Fruit fly (Drosophila melanogaster): ENCODE data around the gene baz.

baz gene

dm6 chrX:17218232-17218951, 58.6 kb downstream of the baz start, which contains the start of gene CG12998:
Gene CG12998 (plus strand): TSS chrX:17218667.
- TF ChIP-seq CTCF (optimal IDR thresholded peaks at IDR 0.05) (no peak), CG8478 (optimal IDR thresholded peaks at IDR 0.05) (no peak)

DNA sequence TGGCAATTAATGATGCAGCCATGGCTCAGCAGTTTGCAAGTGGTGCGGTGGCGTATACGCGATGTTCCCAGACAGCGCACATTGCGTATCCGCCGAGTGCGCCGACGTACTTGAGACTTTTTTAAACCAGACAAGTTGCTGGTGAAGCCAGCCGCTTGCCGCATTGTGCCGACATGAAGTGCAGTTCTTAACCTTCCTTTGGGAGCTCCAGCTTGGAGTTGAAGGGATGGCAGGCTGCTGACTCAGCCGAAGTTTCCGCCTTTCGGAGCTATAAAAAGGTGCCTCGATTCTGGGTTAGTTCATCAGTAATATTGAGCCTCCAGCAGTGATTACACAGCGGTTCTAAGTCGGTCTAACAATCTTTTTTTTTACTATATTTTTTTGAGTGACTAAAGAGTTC, 61.3 kb downstream of the baz start, which contains the start of gene CG5172:
TSS of gene CG5172 (plus strand) at position 301 of the 400 bp plus-strand sequence.
- TF ChIP-seq CTCF (optimal IDR thresholded peaks at IDR 0.05): no peak
- TF ChIP-seq CG8478 (optimal IDR thresholded peaks at IDR 0.05): no peak

DNA sequence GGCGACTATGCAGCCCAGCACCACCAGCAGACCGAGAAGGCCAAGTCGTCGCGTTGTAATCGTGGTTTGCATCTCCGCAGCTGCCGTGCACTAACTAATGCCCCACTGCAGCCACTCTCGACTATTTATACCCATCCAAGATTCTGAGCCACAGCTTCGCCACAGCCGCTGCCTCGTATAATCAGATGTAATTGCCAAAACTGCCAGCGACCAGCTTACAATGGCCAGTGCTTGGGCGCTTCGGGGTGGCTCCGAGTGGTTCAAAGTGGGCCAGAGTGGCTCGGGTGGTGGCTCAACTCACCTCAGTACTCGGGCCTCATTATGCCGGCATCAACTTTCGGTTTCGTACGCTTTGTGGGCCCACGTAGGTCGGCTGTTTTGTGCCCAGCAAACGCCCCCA, 63.9 kb downstream of the baz start, which contains the start of gene CG34327:
TSS of gene CG34327 (minus strand) at position 101 of the 400 bp plus-strand sequence.
- TF ChIP-seq CTCF (optimal IDR thresholded peaks at IDR 0.05): no peak

DNA sequence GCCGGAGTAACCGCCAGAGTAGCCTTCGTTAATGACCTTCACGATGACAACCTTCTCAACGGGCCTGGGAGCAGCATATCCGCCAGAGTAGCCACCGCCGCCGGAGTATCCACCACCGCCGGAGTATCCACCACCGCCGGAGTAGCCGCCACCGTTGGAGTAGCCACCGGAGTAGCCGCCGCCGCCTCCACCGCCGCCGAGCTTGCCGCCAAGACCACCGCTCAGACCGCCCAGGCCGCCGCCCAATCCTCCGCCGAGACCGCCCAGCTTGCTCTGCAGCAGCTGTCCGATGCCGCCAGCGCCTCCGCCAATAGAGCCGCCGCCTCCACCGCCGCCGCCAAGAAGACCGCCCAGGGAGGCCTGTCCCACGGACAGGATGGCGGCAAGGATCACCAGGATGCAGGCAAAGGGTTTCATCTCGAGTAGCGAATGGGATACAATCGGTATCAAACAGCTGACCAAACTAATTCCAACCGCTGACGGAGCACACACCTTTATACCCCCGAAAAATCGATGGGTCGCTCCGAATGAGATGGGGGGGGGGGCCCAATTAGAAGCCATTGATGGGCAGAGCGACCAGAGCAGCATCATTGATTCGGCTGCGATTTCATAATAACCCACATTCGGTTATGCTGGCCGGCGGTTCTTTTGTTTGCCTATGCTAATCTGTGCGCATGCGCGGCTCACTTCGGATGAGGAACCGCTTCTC, 66.3 kb downstream of the baz start:
- TF ChIP-seq CTCF (optimal IDR thresholded peaks at IDR 0.05) (no peak), CG8478 (optimal IDR thresholded peaks at IDR 0.05) (no peak)

- TF ChIP-seq CTCF (optimal IDR thresholded peaks at IDR 0.05) (no peak), CG8478 (optimal IDR thresholded peaks at IDR 0.05) (no peak)
Measured at dm6 chrX:17226681-17227019, 66.8 kb downstream of the baz start, which contains the start of gene CG10598. Gene CG10598 (minus strand): TSS chrX:17226867.

- TF ChIP-seq CG8478 (optimal IDR thresholded peaks at IDR 0.05) (no peak), CTCF (optimal IDR thresholded peaks at IDR 0.05) (no peak)
Measured at dm6 chrX:17227462-17227861, 67.7 kb downstream of the baz start.

- TF ChIP-seq CTCF (optimal IDR thresholded peaks at IDR 0.05) (peak; percentile 51 to 62), CG8478 (optimal IDR thresholded peaks at IDR 0.05) (no peak)
Measured at dm6 chrX:17229475-17230169, 69.8 kb downstream of the baz start.

- TF ChIP-seq CG8478 (optimal IDR thresholded peaks at IDR 0.05) (no peak), CTCF (optimal IDR thresholded peaks at IDR 0.05) (no peak)
Measured at dm6 chrX:17230944-17231343, 71.1 kb downstream of the baz start, which contains the start of gene CG10597. Gene CG10597 (minus strand): TSS chrX:17231044.

DNA sequence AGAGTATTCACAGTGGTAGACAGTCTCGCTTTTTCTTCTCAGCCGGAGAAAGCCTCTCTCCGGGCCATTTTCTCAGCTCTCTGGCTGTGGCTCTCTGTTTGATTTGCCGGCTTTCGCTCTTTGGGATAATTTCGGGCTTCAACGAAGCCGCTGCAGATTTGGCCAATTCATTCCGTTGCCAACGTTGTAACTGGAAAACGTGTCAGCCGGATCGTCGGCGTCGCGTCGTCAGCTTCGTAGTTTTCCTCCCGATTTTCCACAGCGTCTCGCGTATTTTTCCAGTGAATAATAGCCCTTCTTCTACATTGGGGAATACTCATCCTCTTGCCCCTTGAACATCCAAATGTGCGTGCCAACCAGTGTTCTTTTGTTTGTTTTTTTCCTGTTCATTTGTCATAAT, 72.8 kb downstream of the baz start, which contains the start of gene f:
TSS of gene f (plus strand) at position 301 of the 400 bp plus-strand sequence.
- TF ChIP-seq CG8478 (optimal IDR thresholded peaks at IDR 0.05) (no peak), CTCF (optimal IDR thresholded peaks at IDR 0.05) (no peak)

- TF ChIP-seq CG8478 (optimal IDR thresholded peaks at IDR 0.05): no peak
- TF ChIP-seq CTCF (optimal IDR thresholded peaks at IDR 0.05): no peak
Measured at dm6 chrX:17236468-17236867, 76.7 kb downstream of the baz start.

dm6 chrX:17237421-17237820, 77.6 kb downstream of the baz start:
- TF ChIP-seq CG8478 (optimal IDR thresholded peaks at IDR 0.05) (no peak), CTCF (optimal IDR thresholded peaks at IDR 0.05) (no peak)

dm6 chrX:17244854-17245253, 85.0 kb downstream of the baz start, which contains the start of gene CG8915:
Gene CG8915 (minus strand): TSS chrX:17245001.
- no peak for TF ChIP-seq CG8478 (optimal IDR thresholded peaks at IDR 0.05)
- no peak for TF ChIP-seq CTCF (optimal IDR thresholded peaks at IDR 0.05)

DNA sequence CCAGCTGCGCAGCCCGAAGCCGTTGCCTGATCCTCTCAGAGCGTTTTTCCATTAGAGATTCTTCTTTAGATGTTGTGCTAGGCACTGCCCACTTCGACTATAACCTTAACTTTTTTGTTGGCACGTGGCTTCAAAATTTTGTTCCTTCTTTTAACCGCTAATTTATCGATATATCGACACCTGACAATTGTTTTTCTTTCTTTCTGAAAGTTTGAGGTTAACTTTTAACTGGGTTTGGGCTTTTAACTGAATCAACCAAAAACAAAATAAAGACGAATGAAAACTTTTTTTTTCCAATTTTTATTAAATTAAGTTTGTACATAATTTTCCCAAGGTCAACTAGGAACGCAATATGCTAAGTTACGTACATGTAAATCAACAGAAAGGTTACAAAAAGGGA, 87.1 kb downstream of the baz start, which contains the start of gene CG42854:
TSS of gene CG42854 (minus strand) at position 101 of the 400 bp plus-strand sequence.
- TF ChIP-seq CG8478 (optimal IDR thresholded peaks at IDR 0.05) (no peak), CTCF (optimal IDR thresholded peaks at IDR 0.05) (no peak)

dm6 chrX:17249326-17249725, 89.5 kb downstream of the baz start, which contains the start of gene CG8675:
Gene CG8675 (minus strand): TSS chrX:17249502.
- TF ChIP-seq CTCF (optimal IDR thresholded peaks at IDR 0.05) (peak in 1 of 2 experiments; percentile 48), CG8478 (optimal IDR thresholded peaks at IDR 0.05) (no peak)
